Fruit fly (Drosophila melanogaster): ENCODE results near the gene sina.

DNA sequence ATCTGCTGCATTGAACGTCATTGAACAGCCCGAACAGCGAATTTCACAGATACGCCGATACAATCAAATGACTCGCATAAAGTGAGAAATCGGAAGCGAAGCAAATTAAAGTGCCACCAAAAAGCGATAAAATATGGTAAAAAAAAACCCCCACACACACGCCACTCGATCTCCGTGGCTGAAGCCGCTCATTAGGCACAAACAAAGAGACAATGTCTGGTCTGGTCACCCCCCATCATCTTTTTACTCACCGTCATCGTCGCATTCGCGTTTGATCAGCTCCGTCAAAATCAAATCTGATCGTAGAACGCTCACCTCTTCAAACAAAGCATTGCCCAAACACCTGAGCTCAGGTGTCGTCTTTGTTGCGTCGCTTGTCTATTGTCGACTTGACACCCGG lies 22.4 kb downstream of the sina start:
- no peak for TF ChIP-seq Sp1 (GFP tag; optimal IDR thresholded peaks at IDR 0.05)
- no peak for TF ChIP-seq usp (GFP tag; optimal IDR thresholded peaks at IDR 0.05)
- no peak for TF ChIP-seq psq (GFP tag; optimal IDR thresholded peaks at IDR 0.05)
- TF ChIP-seq Dfd (GFP tag; optimal IDR thresholded peaks at IDR 0.05): no peak
- no peak for TF ChIP-seq br (GFP tag; optimal IDR thresholded peaks at IDR 0.05)
- no peak for TF ChIP-seq jim (GFP tag; optimal IDR thresholded peaks at IDR 0.05)
- no peak for TF ChIP-seq brk (GFP tag; optimal IDR thresholded peaks at IDR 0.05)
